Worm (Caenorhabditis elegans) whole organism, late embryonic: ENCODE measurements around the gene ztf-30.

ENCODE experiments used
- C08G9.2 ChIP-seq: sonication (generic microtip); optimal IDR thresholded peaks from 2 replicates; lab custom pipeline; 2016; ENCODE audit warnings: mild to moderate bottlenecking, missing genetic modification characterization, moderate library complexity, missing compliant biosample characterization
- C38D4.7 ChIP-seq: fragments of 200-800 bp; sonication (Bioruptor generic); optimal IDR thresholded peaks from 2 replicates; lab custom pipeline; 2018; ENCODE audit warnings: mild to moderate bottlenecking, missing genetic modification characterization, moderate library complexity, missing compliant biosample characterization
- F13H6.1 ChIP-seq: sonication (generic microtip); optimal IDR thresholded peaks from 2 replicates; lab custom pipeline; 2016; ENCODE audit warnings: missing genetic modification characterization, missing compliant biosample characterization
- K02D7.2 ChIP-seq: sonication (generic microtip); optimal IDR thresholded peaks from 2 replicates; lab custom pipeline; 2017; ENCODE audit warnings: mild to moderate bottlenecking, missing genetic modification characterization, missing compliant biosample characterization
- K09A11.1 ChIP-seq: sonication (generic microtip); optimal IDR thresholded peaks from 2 replicates; lab custom pipeline; 2017; ENCODE audit warnings: antibody characterized with exemption, mild to moderate bottlenecking, missing genetic modification characterization, missing compliant biosample characterization; ENCODE audit not compliant: insufficient read depth
- Y22D7AL.16 ChIP-seq: sonication (generic microtip); optimal IDR thresholded peaks from 2 replicates; lab custom pipeline; 2016; ENCODE audit warnings: missing genetic modification characterization, missing compliant biosample characterization
- ahr-1 ChIP-seq: sonication (generic microtip); optimal IDR thresholded peaks from 2 replicates; lab custom pipeline; 2016; ENCODE audit warnings: missing genetic modification characterization, missing compliant biosample characterization
- ama-1 ChIP-seq: fragments of 150-350 bp; optimal IDR thresholded peaks from 2 replicates; lab custom pipeline; 2014
- ceh-22 ChIP-seq: sonication (generic microtip); optimal IDR thresholded peaks from 2 replicates; lab custom pipeline; 2017; ENCODE audit warnings: missing biosample characterization, missing genetic modification characterization
- ceh-30 ChIP-seq: fragments of 150-350 bp; optimal IDR thresholded peaks from 2 replicates; lab custom pipeline; 2014; ENCODE audit warnings: missing biosample characterization, missing genetic modification characterization
- ceh-31 ChIP-seq: sonication (generic microtip); optimal IDR thresholded peaks from 2 replicates; lab custom pipeline; 2016; ENCODE audit warnings: missing genetic modification characterization, missing compliant biosample characterization
- ceh-48 ChIP-seq: sonication (generic microtip); optimal IDR thresholded peaks from 2 replicates; lab custom pipeline; 2016; ENCODE audit warnings: missing genetic modification characterization, inconsistent platforms, missing compliant biosample characterization
- ceh-6 ChIP-seq: fragments of 200-800 bp; sonication (Bioruptor generic); optimal IDR thresholded peaks from 2 replicates; lab custom pipeline; 2018; ENCODE audit warnings: mild to moderate bottlenecking, missing genetic modification characterization, missing compliant biosample characterization
- ceh-9 ChIP-seq: sonication (generic microtip); optimal IDR thresholded peaks from 2 replicates; lab custom pipeline; 2016; ENCODE audit warnings: mild to moderate bottlenecking, missing genetic modification characterization, inconsistent platforms, missing compliant biosample characterization
- dmd-4 ChIP-seq: sonication (generic microtip); optimal IDR thresholded peaks from 2 replicates; lab custom pipeline; 2016; ENCODE audit warnings: borderline replicate concordance, missing genetic modification characterization, missing compliant biosample characterization
- dve-1 ChIP-seq: sonication (generic microtip); optimal IDR thresholded peaks from 2 replicates; lab custom pipeline; 2017; ENCODE audit warnings: antibody characterized with exemption, mild to moderate bottlenecking, missing genetic modification characterization, missing compliant biosample characterization
- elt-2 ChIP-seq: sonication (generic microtip); optimal IDR thresholded peaks from 2 replicates; lab custom pipeline; 2016; ENCODE audit warnings: missing genetic modification reagents, missing genetic modification characterization, missing compliant biosample characterization
- elt-4 ChIP-seq: sonication (generic microtip); optimal IDR thresholded peaks from 2 replicates; lab custom pipeline; 2016; ENCODE audit warnings: missing genetic modification characterization, missing compliant biosample characterization
- ets-4 ChIP-seq: sonication (generic microtip); optimal IDR thresholded peaks from 2 replicates; lab custom pipeline; 2016; ENCODE audit warnings: missing genetic modification characterization, missing compliant biosample characterization
- fkh-10 ChIP-seq: fragments of 150-350 bp; optimal IDR thresholded peaks from 2 replicates; lab custom pipeline; 2014; ENCODE audit warnings: missing biosample characterization, missing genetic modification reagents, missing genetic modification characterization
- fkh-6 ChIP-seq: sonication (generic microtip); optimal IDR thresholded peaks from 2 replicates; lab custom pipeline; 2016; ENCODE audit warnings: missing genetic modification characterization, missing compliant biosample characterization
- gmeb-2 ChIP-seq: sonication (generic microtip); optimal IDR thresholded peaks from 2 replicates; lab custom pipeline; 2016; ENCODE audit warnings: missing genetic modification characterization, inconsistent platforms, missing compliant biosample characterization
- hlh-13 ChIP-seq: fragments of 200-800 bp; sonication (Bioruptor generic); optimal IDR thresholded peaks from 2 replicates; lab custom pipeline; 2018; ENCODE audit warnings: mild to moderate bottlenecking, missing genetic modification characterization, missing compliant biosample characterization
- hlh-15 ChIP-seq: sonication (generic microtip); optimal IDR thresholded peaks from 2 replicates; lab custom pipeline; 2016; ENCODE audit warnings: missing genetic modification characterization, missing compliant biosample characterization
- lim-6 ChIP-seq: sonication (generic microtip); optimal IDR thresholded peaks from 2 replicates; lab custom pipeline; 2016; ENCODE audit warnings: missing genetic modification characterization, missing compliant biosample characterization
- lin-11 ChIP-seq: fragments of 200-800 bp; sonication (Bioruptor generic); optimal IDR thresholded peaks from 2 replicates; lab custom pipeline; 2018; ENCODE audit warnings: mild to moderate bottlenecking, missing genetic modification characterization, missing compliant biosample characterization
- madf-2 ChIP-seq: sonication (generic microtip); optimal IDR thresholded peaks from 2 replicates; lab custom pipeline; 2017; ENCODE audit warnings: missing genetic modification characterization, missing compliant biosample characterization
- nfya-1 ChIP-seq: sonication (generic microtip); optimal IDR thresholded peaks from 2 replicates; lab custom pipeline; 2017; ENCODE audit warnings: missing genetic modification characterization, mild to moderate bottlenecking, missing compliant biosample characterization, antibody characterized with exemption, moderate library complexity
- nhr-11 ChIP-seq: fragments of 150-350 bp; optimal IDR thresholded peaks from 2 replicates; lab custom pipeline; 2014; ENCODE audit warnings: missing biosample characterization, missing genetic modification characterization
- nhr-232 ChIP-seq: sonication (generic microtip); optimal IDR thresholded peaks from 2 replicates; lab custom pipeline; 2016; ENCODE audit warnings: missing genetic modification characterization, missing compliant biosample characterization
- npax-4 ChIP-seq: sonication (generic microtip); optimal IDR thresholded peaks from 2 replicates; lab custom pipeline; 2016; ENCODE audit warnings: missing genetic modification characterization, missing compliant biosample characterization
- pax-1 ChIP-seq: fragments of 150-350 bp; optimal IDR thresholded peaks from 2 replicates; lab custom pipeline; 2014; ENCODE audit warnings: missing biosample characterization, missing genetic modification characterization
- pha-2 ChIP-seq: sonication (generic microtip); optimal IDR thresholded peaks from 2 replicates; lab custom pipeline; 2017; ENCODE audit warnings: mild to moderate bottlenecking, missing genetic modification characterization, missing compliant biosample characterization
- ref-2 ChIP-seq: sonication (generic microtip); optimal IDR thresholded peaks from 2 replicates; lab custom pipeline; 2016; ENCODE audit warnings: missing genetic modification characterization, missing compliant biosample characterization
- rnt-1 ChIP-seq: sonication (generic microtip); optimal IDR thresholded peaks from 2 replicates; lab custom pipeline; 2016; ENCODE audit warnings: missing genetic modification characterization, missing compliant biosample characterization
- sdc-2 ChIP-seq: sonication (generic microtip); optimal IDR thresholded peaks from 2 replicates; lab custom pipeline; 2016; ENCODE audit warnings: missing genotype, missing genetic modification characterization, missing compliant biosample characterization
- sox-2 ChIP-seq: fragments of 200-800 bp; sonication (Bioruptor generic); IDR thresholded peaks from 2 replicates; pipeline ENCODE4 v1.3.6; 2022; ENCODE audit warnings: missing genetic modification reagents, missing genetic modification characterization, missing compliant biosample characterization
- syd-9 ChIP-seq: sonication (generic microtip); optimal IDR thresholded peaks from 2 replicates; lab custom pipeline; 2016; ENCODE audit warnings: mild to moderate bottlenecking, missing genetic modification characterization, moderate library complexity, missing compliant biosample characterization
- tbx-2 ChIP-seq: sonication (generic microtip); optimal IDR thresholded peaks from 2 replicates; lab custom pipeline; 2016; ENCODE audit warnings: missing genetic modification characterization, missing compliant biosample characterization
- tbx-7 ChIP-seq: sonication (generic microtip); optimal IDR thresholded peaks from 2 replicates; lab custom pipeline; 2016; ENCODE audit warnings: missing genotype, missing genetic modification characterization, missing compliant biosample characterization
- ttx-3 ChIP-seq: sonication (generic microtip); optimal IDR thresholded peaks from 2 replicates; lab custom pipeline; 2016; ENCODE audit warnings: missing genetic modification reagents, missing genetic modification characterization, missing compliant biosample characterization
- unc-42 ChIP-seq: sonication (generic microtip); optimal IDR thresholded peaks from 2 replicates; lab custom pipeline; 2016; ENCODE audit warnings: missing genotype, missing genetic modification characterization, missing compliant biosample characterization
- unc-86 ChIP-seq: sonication (generic microtip); optimal IDR thresholded peaks from 2 replicates; lab custom pipeline; 2016; ENCODE audit warnings: missing genetic modification characterization, missing compliant biosample characterization
- zip-5 ChIP-seq: sonication (generic microtip); optimal IDR thresholded peaks from 2 replicates; lab custom pipeline; 2016; ENCODE audit warnings: missing genetic modification characterization, missing compliant biosample characterization
- ztf-16 ChIP-seq: sonication (generic microtip); optimal IDR thresholded peaks from 2 replicates; lab custom pipeline; 2017; ENCODE audit warnings: missing genetic modification characterization, missing compliant biosample characterization

ztf-30 gene

ce11 chrIII:8593620-8594019 lies 4.0 kb downstream of the ztf-30 start, which contains the start of gene C06E1.7:
Gene C06E1.7 (minus strand): TSS chrIII:8593720.
- TF ChIP-seq pax-1 (tag; lab: Kevin White, UChicago) = no peak
- TF ChIP-seq npax-4 = no peak
- no peak for TF ChIP-seq K09A11.1
- TF ChIP-seq ceh-31 (tag; lab: Kevin White, UChicago) = no peak
- TF ChIP-seq nfya-1 = no peak

ce11 chrIII:8590882-8591281 lies 6.8 kb downstream of the ztf-30 start, which contains the start of gene fipr-16:
Gene fipr-16 (minus strand): TSS chrIII:8590982.
- TF ChIP-seq ceh-48 (tag; lab: Kevin White, UChicago) (no peak), ceh-22 (tag; lab: Kevin White, UChicago) (no peak), ahr-1 (tag; lab: Kevin White, UChicago) (no peak), sox-2 (no peak), gmeb-2 (tag; lab: Kevin White, UChicago) (no peak), hlh-13 (GFP tag; lab: Kevin White, UChicago) (no peak), elt-4 (no peak), fkh-10 (no peak), dve-1 (tag; lab: Kevin White, UChicago) (no peak), tbx-7 (tag; lab: Kevin White, UChicago) (no peak)

ce11 chrIII:8589195-8589594 lies 8.5 kb downstream of the ztf-30 start, which contains the start of gene fip-3:
Gene fip-3 (minus strand): TSS chrIII:8589488.
- TF ChIP-seq hlh-15 (tag; lab: Kevin White, UChicago) = no peak
- no peak for TF ChIP-seq nhr-232 (tag; lab: Kevin White, UChicago)
- no peak for TF ChIP-seq K02D7.2 (tag; lab: Kevin White, UChicago)
- TF ChIP-seq ref-2 (tag; lab: Kevin White, UChicago) = no peak
- no peak for TF ChIP-seq ceh-31 (tag; lab: Kevin White, UChicago)
- TF ChIP-seq ahr-1 (tag; lab: Kevin White, UChicago) = no peak
- TF ChIP-seq gmeb-2 (tag; lab: Kevin White, UChicago) = no peak
- no peak for TF ChIP-seq ceh-6 (GFP tag; lab: Kevin White, UChicago)
- TF ChIP-seq Y22D7AL.16 (tag; lab: Kevin White, UChicago) = no peak
- no peak for TF ChIP-seq lin-11 (tag; lab: Kevin White, UChicago)
- TF ChIP-seq C38D4.7 (GFP tag; lab: Kevin White, UChicago) = no peak
- TF ChIP-seq F13H6.1 = no peak
- TF ChIP-seq, all 69 proteins: peak for 0

ce11 chrIII:8588592-8589153 lies 9.0 kb downstream of the ztf-30 start, which contains the start of gene glr-1:
Gene glr-1 (minus strand): TSS chrIII:8588642.
- TF ChIP-seq unc-42 (tag; lab: Kevin White, UChicago) (peak; percentile 95), fkh-6 (tag; lab: Kevin White, UChicago) (no peak), ztf-16 (tag; lab: Kevin White, UChicago) (no peak), lim-6 (tag; lab: Kevin White, UChicago) (peak; percentile 35), ets-4 (tag; lab: Kevin White, UChicago) (no peak), sdc-2 (tag; lab: Kevin White, UChicago) (no peak), F13H6.1 (no peak), pax-1 (tag; lab: Kevin White, UChicago) (no peak), tbx-2 (tag; lab: Kevin White, UChicago) (peak; percentile 19), hlh-15 (tag; lab: Kevin White, UChicago) (no peak), unc-86 (tag; lab: Kevin White, UChicago) (no peak), gmeb-2 (tag; lab: Kevin White, UChicago) (no peak), C38D4.7 (GFP tag; lab: Kevin White, UChicago) (no peak), Y22D7AL.16 (tag; lab: Kevin White, UChicago) (no peak), ceh-6 (GFP tag; lab: Kevin White, UChicago) (no peak), ceh-31 (tag; lab: Kevin White, UChicago) (peak; percentile 7), zip-5 (no peak), ceh-30 (no peak), rnt-1 (no peak), dve-1 (tag; lab: Kevin White, UChicago) (no peak), C08G9.2 (tag; lab: Kevin White, UChicago) (no peak), ttx-3 (tag; lab: Kevin White, UChicago) (no peak), ceh-9 (tag; lab: Kevin White, UChicago) (no peak), elt-2 (tag; lab: Kevin White, UChicago) (no peak), dmd-4 (tag; lab: Kevin White, UChicago) (no peak), ama-1 (lab: Kevin White, UChicago) (no peak), ceh-22 (tag; lab: Kevin White, UChicago) (no peak), pha-2 (tag; lab: Kevin White, UChicago) (no peak), lin-11 (tag; lab: Kevin White, UChicago) (no peak), nhr-11 (no peak), madf-2 (no peak), nfya-1 (peak; percentile 35), syd-9 (tag; lab: Kevin White, UChicago) (no peak), sox-2 (no peak)
